Fruit fly (Drosophila melanogaster): ENCODE results near the gene miple1.

The miple1 gene

dm6 chr3L:231504-231903, 35.6 kb upstream of the miple1 start, which contains the start of gene CG42846:
TSS of gene CG42846 (minus strand) at chr3L:231604.
- TF ChIP-seq CG8301 (tag; optimal IDR thresholded peaks at IDR 0.05) = no peak
- TF ChIP-seq EcR (GFP tag; optimal IDR thresholded peaks at IDR 0.05) = no peak
- no peak for TF ChIP-seq D1 (tag; optimal IDR thresholded peaks at IDR 0.05)
- no peak for TF ChIP-seq rn (GFP tag; IDR thresholded peaks at IDR 0.05)
- no peak for TF ChIP-seq CG15710 (tag; optimal IDR thresholded peaks at IDR 0.05)
- TF ChIP-seq CG10348 (GFP tag; IDR thresholded peaks at IDR 0.05) = no peak

DNA sequence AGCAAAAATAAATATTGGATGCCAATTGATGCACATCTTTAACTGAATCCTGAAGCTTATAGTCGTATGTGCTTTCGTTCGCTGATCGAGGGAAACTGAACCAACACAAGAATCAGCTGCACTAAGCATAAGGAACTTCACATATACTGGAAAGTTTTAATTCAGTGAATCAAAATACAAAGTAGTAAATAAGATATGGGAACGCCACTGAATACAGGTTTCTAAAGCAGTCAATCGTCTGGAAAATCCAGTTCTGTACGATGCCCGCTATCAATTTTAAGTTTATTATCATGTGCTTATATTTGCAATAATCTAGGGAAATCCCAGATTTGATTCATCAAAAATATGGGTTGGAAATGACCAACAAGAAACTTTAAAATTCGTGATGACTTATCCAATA, 34.8 kb upstream of the miple1 start, which contains the start of gene CG34454:
Gene CG34454 (minus strand): TSS at position 84 of the 400 bp plus-strand sequence.
- TF ChIP-seq CG9948 (tag; optimal IDR thresholded peaks at IDR 0.05) (no peak), rn (GFP tag; IDR thresholded peaks at IDR 0.05) (no peak), CG10348 (GFP tag; IDR thresholded peaks at IDR 0.05) (no peak), Ets98B (GFP tag; IDR thresholded peaks at IDR 0.05) (no peak), CG34367 (tag; optimal IDR thresholded peaks at IDR 0.05) (no peak), CG15710 (tag; optimal IDR thresholded peaks at IDR 0.05) (no peak), gl (tag; optimal IDR thresholded peaks at IDR 0.05) (no peak), Pif1B (GFP tag; optimal IDR thresholded peaks at IDR 0.05) (no peak), CG4496 (GFP tag; IDR thresholded peaks at IDR 0.05) (no peak), D1 (tag; optimal IDR thresholded peaks at IDR 0.05) (no peak), CG8159 (tag; optimal IDR thresholded peaks at IDR 0.05) (no peak), CG14655 (GFP tag; optimal IDR thresholded peaks at IDR 0.05) (no peak), Pif1A (GFP tag; optimal IDR thresholded peaks at IDR 0.05) (no peak)

dm6 chr3L:233251-233650, 33.8 kb upstream of the miple1 start, which contains the start of gene CG34453:
TSS of gene CG34453 (minus strand) at chr3L:233351.
- TF ChIP-seq Pif1B (GFP tag; optimal IDR thresholded peaks at IDR 0.05) = no peak
- no peak for TF ChIP-seq CG9948 (tag; optimal IDR thresholded peaks at IDR 0.05)
- no peak for TF ChIP-seq Pif1A (GFP tag; optimal IDR thresholded peaks at IDR 0.05)
- TF ChIP-seq CG10348 (GFP tag; IDR thresholded peaks at IDR 0.05) = no peak
- no peak for TF ChIP-seq gl (tag; optimal IDR thresholded peaks at IDR 0.05)
- TF ChIP-seq CG8159 (tag; optimal IDR thresholded peaks at IDR 0.05) = no peak
- no peak for TF ChIP-seq D1 (tag; optimal IDR thresholded peaks at IDR 0.05)
- TF ChIP-seq CG32121 (GFP tag; IDR thresholded peaks at IDR 0.05) = no peak
- no peak for TF ChIP-seq CG4496 (GFP tag; IDR thresholded peaks at IDR 0.05)
- TF ChIP-seq rn (GFP tag; IDR thresholded peaks at IDR 0.05) = no peak
- no peak for TF ChIP-seq CG17806 (tag; optimal IDR thresholded peaks at IDR 0.05)

- TF ChIP-seq CG8159 (tag; optimal IDR thresholded peaks at IDR 0.05) = no peak
- no peak for TF ChIP-seq Pif1B (GFP tag; optimal IDR thresholded peaks at IDR 0.05)
- TF ChIP-seq CG17806 (tag; optimal IDR thresholded peaks at IDR 0.05) = no peak
- TF ChIP-seq CG9948 (tag; optimal IDR thresholded peaks at IDR 0.05) = no peak
- no peak for TF ChIP-seq CG32121 (GFP tag; IDR thresholded peaks at IDR 0.05)
- no peak for TF ChIP-seq EcR (GFP tag; optimal IDR thresholded peaks at IDR 0.05)
- TF ChIP-seq CG12605 (GFP tag; IDR thresholded peaks at IDR 0.05) = no peak
- TF ChIP-seq CG4496 (GFP tag; IDR thresholded peaks at IDR 0.05) = no peak
- TF ChIP-seq Ets98B (GFP tag; IDR thresholded peaks at IDR 0.05) = no peak
- TF ChIP-seq fd96Ca (GFP tag; IDR thresholded peaks at IDR 0.05) = no peak
- no peak for TF ChIP-seq CG8301 (tag; optimal IDR thresholded peaks at IDR 0.05)
- TF ChIP-seq CG13204 (GFP tag; optimal IDR thresholded peaks at IDR 0.05) = no peak
These were observed 32.8 kb upstream of the miple1 start for dm6 chr3L:234337-234736.

DNA sequence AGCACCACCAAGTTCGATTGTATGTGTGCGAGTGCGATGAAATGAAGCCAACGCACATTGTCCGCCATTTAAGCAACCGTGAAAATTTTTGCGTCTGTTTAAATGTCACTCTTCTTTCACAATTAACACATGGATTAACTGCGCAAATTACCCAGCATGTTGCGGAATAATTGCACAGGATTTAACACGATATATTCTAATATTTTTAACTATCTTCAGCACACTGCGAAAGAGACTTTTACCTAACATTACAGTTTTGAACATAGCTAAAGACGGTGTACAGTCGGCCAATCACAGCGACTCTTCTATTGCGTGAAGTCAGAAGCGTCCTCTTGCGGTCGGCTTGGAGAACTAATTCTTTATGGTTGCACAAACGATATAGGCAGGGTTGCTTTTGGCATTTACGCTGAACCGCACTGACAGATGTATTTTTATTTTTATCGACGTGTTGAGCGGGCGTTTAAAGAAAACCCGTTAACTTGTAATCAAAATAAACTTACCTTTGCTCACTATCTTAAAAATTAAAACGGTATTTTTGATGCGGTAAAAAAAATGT, 20.4 kb upstream of the miple1 start:
- TF ChIP-seq CG34367 (tag; optimal IDR thresholded peaks at IDR 0.05) (peak; percentile 47), CG17806 (tag; optimal IDR thresholded peaks at IDR 0.05) (peak; percentile 5), CG10348 (GFP tag; IDR thresholded peaks at IDR 0.05) (no peak), CG32121 (GFP tag; IDR thresholded peaks at IDR 0.05) (peak; percentile 35; the same call in 1 of the 2 replicates), Snoo (tag; optimal IDR thresholded peaks at IDR 0.05) (peak; percentile 44), fd96Ca (GFP tag; IDR thresholded peaks at IDR 0.05) (no peak)

- TF ChIP-seq CG9948 (tag; optimal IDR thresholded peaks at IDR 0.05) = no peak
- no peak for TF ChIP-seq CG10348 (GFP tag; IDR thresholded peaks at IDR 0.05)
- no peak for TF ChIP-seq CG4496 (GFP tag; IDR thresholded peaks at IDR 0.05)
- TF ChIP-seq CG15710 (tag; optimal IDR thresholded peaks at IDR 0.05) = no peak
- TF ChIP-seq fd96Ca (GFP tag; IDR thresholded peaks at IDR 0.05) = no peak
- TF ChIP-seq CG13204 (GFP tag; optimal IDR thresholded peaks at IDR 0.05) = no peak
- TF ChIP-seq D1 (tag; optimal IDR thresholded peaks at IDR 0.05) = no peak
- no peak for TF ChIP-seq CG8159 (tag; optimal IDR thresholded peaks at IDR 0.05)
- no peak for TF ChIP-seq EcR (GFP tag; optimal IDR thresholded peaks at IDR 0.05)
- no peak for TF ChIP-seq gl (tag; optimal IDR thresholded peaks at IDR 0.05)
- TF ChIP-seq CG12605 (GFP tag; IDR thresholded peaks at IDR 0.05) = no peak
- no peak for TF ChIP-seq CG34367 (tag; optimal IDR thresholded peaks at IDR 0.05)
- no peak for TF ChIP-seq CG32121 (GFP tag; IDR thresholded peaks at IDR 0.05)
These were observed 19.4 kb upstream of the miple1 start, which contains the start of gene mthl14 for dm6 chr3L:247482-248225. TSS of gene mthl14 (plus strand) at chr3L:247491.

Measured in whole organism, pupa.